Worm (Caenorhabditis elegans) whole organism, L2 larva: Measurements from ENCODE around the gene C05A9.2.
A peak's percentile ranks its signal among the peaks of the same experiment; 100 is the strongest.

Source experiments
- ZK546.5 ChIP-seq: sonication (generic microtip); optimal IDR thresholded peaks from 2 replicates; lab custom pipeline; 2017; ENCODE audit warnings: missing biosample characterization, missing genetic modification characterization
- ama-1 ChIP-seq: fragments of 150-350 bp; optimal IDR thresholded peaks from 2 replicates; lab custom pipeline; 2018; ENCODE audit warnings: inconsistent platforms
- elt-3 ChIP-seq: sonication (generic microtip); optimal IDR thresholded peaks from 2 replicates; lab custom pipeline; 2017; ENCODE audit warnings: missing biosample characterization, missing genetic modification characterization
- fos-1 ChIP-seq: fragments of 150-350 bp; optimal IDR thresholded peaks from 2 replicates; lab custom pipeline; 2014; ENCODE audit warnings: missing biosample characterization, missing genetic modification characterization
- lin-11 ChIP-seq: fragments of 150-350 bp; sonication (generic microtip); optimal IDR thresholded peaks from 2 replicates; lab custom pipeline; 2014; ENCODE audit warnings: missing biosample characterization, missing genetic modification characterization, inconsistent platforms, mixed read lengths
- nhr-23 ChIP-seq: fragments of 150-350 bp; optimal IDR thresholded peaks from 2 replicates; lab custom pipeline; 2014; ENCODE audit warnings: missing biosample characterization, missing genetic modification reagents, missing genetic modification characterization
- nhr-237 ChIP-seq: fragments of 150-350 bp; optimal IDR thresholded peaks from 2 replicates; lab custom pipeline; 2014; ENCODE audit warnings: missing biosample characterization, missing genetic modification characterization
- nhr-77 ChIP-seq: fragments of 150-350 bp; optimal IDR thresholded peaks from 2 replicates; lab custom pipeline; 2014; ENCODE audit warnings: missing biosample characterization, missing genetic modification characterization
- skn-1 ChIP-seq: sonication (generic microtip); optimal IDR thresholded peaks from 2 replicates; lab custom pipeline; 2017; ENCODE audit warnings: missing biosample characterization, missing genetic modification characterization
- snpc-4 ChIP-seq: fragments of 150-350 bp; optimal IDR thresholded peaks from 2 replicates; lab custom pipeline; 2014; ENCODE audit warnings: missing biosample characterization, missing genetic modification characterization
- unc-62 ChIP-seq: fragments of 150-350 bp; optimal IDR thresholded peaks from 2 replicates; lab custom pipeline; 2014; ENCODE audit warnings: missing biosample characterization, missing genetic modification reagents, missing genetic modification characterization
- ztf-11 ChIP-seq: sonication (generic microtip); optimal IDR thresholded peaks from 2 replicates; lab custom pipeline; 2017; ENCODE audit warnings: missing biosample characterization, missing genetic modification characterization

ce11 chrX:10821160-10821559 is 23.3 kb downstream of the C05A9.2 start:
- TF ChIP-seq ama-1 (lab: Kevin White, UChicago) (no peak), ZK546.5 (tag; lab: Kevin White, UChicago) (no peak), nhr-237 (no peak), elt-3 (no peak), nhr-77 (no peak), fos-1 (tag; lab: Kevin White, UChicago) (no peak), nhr-23 (tag; lab: Kevin White, UChicago) (no peak), unc-62 (GFP tag; lab: Kevin White, UChicago) (no peak), ztf-11 (tag; lab: Kevin White, UChicago) (no peak), lin-11 (peak; percentile 43), skn-1 (no peak), snpc-4 (tag; lab: Kevin White, UChicago) (no peak)
